Worm (Caenorhabditis elegans) whole organism, young adult: ENCODE data around the gene T22F3.12.

ENCODE experiments used
- B0019.2 ChIP-seq: fragments of 200-800 bp; sonication (Bioruptor generic); conservative IDR thresholded peaks from 2 replicates; pipeline ENCODE4 v1.3.6; 2022; ENCODE audit warnings: missing genetic modification reagents, missing genetic modification characterization, missing compliant biosample characterization
- B0336.3 ChIP-seq: fragments of 200-800 bp; sonication (Bioruptor generic); IDR thresholded peaks from 2 replicates; pipeline ENCODE4 v1.3.6; 2022; ENCODE audit warnings: missing genetic modification characterization, missing compliant biosample characterization
- C17E4.6 ChIP-seq: fragments of 200-800 bp; sonication (Bioruptor generic); IDR thresholded peaks from 2 replicates; pipeline ENCODE4 v1.3.6; 2022; ENCODE audit warnings: missing genetic modification reagents, missing genetic modification characterization, missing compliant biosample characterization
- F10E7.11 ChIP-seq: sonication (generic microtip); optimal IDR thresholded peaks from 2 replicates; lab custom pipeline; 2017; ENCODE audit warnings: mild to moderate bottlenecking, missing genetic modification characterization, moderate library complexity, missing compliant biosample characterization
- F39B2.1 ChIP-seq: fragments of 200-800 bp; sonication (Bioruptor generic); IDR thresholded peaks from 2 replicates; pipeline ENCODE4 v1.3.6; 2022; ENCODE audit warnings: missing genetic modification reagents, missing genetic modification characterization, missing compliant biosample characterization
- F55B11.4 ChIP-seq: sonication (generic microtip); optimal IDR thresholded peaks from 2 replicates; lab custom pipeline; 2016; ENCODE audit warnings: missing compliant biosample characterization, missing genetic modification characterization, borderline replicate concordance; ENCODE audit not compliant: insufficient read depth
- K11D2.4 ChIP-seq: fragments of 200-800 bp; sonication (Bioruptor generic); IDR thresholded peaks from 2 replicates; pipeline ENCODE4 v1.3.6; 2022; ENCODE audit warnings: missing genetic modification reagents, missing genetic modification characterization, missing compliant biosample characterization
- Y53G8AR.9 ChIP-seq: fragments of 200-800 bp; sonication (Bioruptor generic); conservative IDR thresholded peaks from 2 replicates; pipeline ENCODE4 v1.3.6; 2022; ENCODE audit warnings: missing genetic modification reagents, missing genetic modification characterization, missing compliant biosample characterization
- Y67H2A.10 ChIP-seq: fragments of 200-800 bp; sonication (Bioruptor generic); conservative IDR thresholded peaks from 2 replicates; pipeline ENCODE4 v1.3.6; 2022; ENCODE audit warnings: missing genetic modification reagents, missing genetic modification characterization, missing compliant biosample characterization
- ZK185.1 ChIP-seq: sonication (generic microtip); optimal IDR thresholded peaks from 2 replicates; lab custom pipeline; 2016; ENCODE audit warnings: mild to moderate bottlenecking, missing genetic modification characterization, missing compliant biosample characterization; ENCODE audit not compliant: poor library complexity, severe bottlenecking
- akir-1 ChIP-seq: fragments of 200-800 bp; sonication (Bioruptor generic); optimal IDR thresholded peaks from 2 replicates; lab custom pipeline; 2018; ENCODE audit warnings: mild to moderate bottlenecking, missing genetic modification characterization, moderate library complexity, missing compliant biosample characterization
- ama-1 ChIP-seq, 3 experiments: fragments of 150-350 bp in 1 of 3; sonication (generic microtip) in 2 of 3; optimal IDR thresholded peaks; 2 replicates each; lab custom pipeline; 2014 to 2018; ENCODE audit warnings: missing biosample characterization in 2 of 3, missing genetic modification characterization in 2 of 3, missing genetic modification reagents in 2 of 3
- attf-5 ChIP-seq: fragments of 200-800 bp; sonication (Bioruptor generic); optimal IDR thresholded peaks from 2 replicates; lab custom pipeline; 2018; ENCODE audit warnings: mild to moderate bottlenecking, missing genetic modification characterization, missing compliant biosample characterization
- ccch-3 ChIP-seq: fragments of 200-800 bp; sonication (Bioruptor generic); optimal IDR thresholded peaks from 2 replicates; lab custom pipeline; 2018; ENCODE audit warnings: mild to moderate bottlenecking, missing genetic modification characterization, missing compliant biosample characterization
- cebp-2 ChIP-seq: fragments of 200-800 bp; sonication (Bioruptor generic); IDR thresholded peaks from 2 replicates; pipeline ENCODE4 v1.3.6; 2022; ENCODE audit warnings: missing genetic modification characterization, missing compliant biosample characterization
- ceh-27 ChIP-seq: fragments of 200-800 bp; sonication (Bioruptor generic); optimal IDR thresholded peaks from 2 replicates; lab custom pipeline; 2018; ENCODE audit warnings: mild to moderate bottlenecking, missing genetic modification characterization, moderate library complexity, missing compliant biosample characterization
- ceh-40 ChIP-seq: fragments of 200-800 bp; sonication (Bioruptor generic); IDR thresholded peaks from 2 replicates; pipeline ENCODE4 v1.3.6; 2022; ENCODE audit warnings: missing genetic modification characterization, missing compliant biosample characterization
- dox-1 ChIP-seq: fragments of 200-800 bp; sonication (Bioruptor generic); IDR thresholded peaks from 2 replicates; pipeline ENCODE4 v1.3.6; 2022; ENCODE audit warnings: missing genetic modification reagents, missing genetic modification characterization, missing compliant biosample characterization
- dpff-1 ChIP-seq: sonication (generic microtip); optimal IDR thresholded peaks from 2 replicates; lab custom pipeline; 2017; ENCODE audit warnings: mild to moderate bottlenecking, missing genetic modification characterization, missing compliant biosample characterization
- efl-1 ChIP-seq: fragments of 150-350 bp; optimal IDR thresholded peaks from 2 replicates; lab custom pipeline; 2014; ENCODE audit warnings: missing biosample characterization, missing genetic modification reagents, missing genetic modification characterization
- egl-44 ChIP-seq: fragments of 200-800 bp; sonication (Bioruptor generic); IDR thresholded peaks from 2 replicates; pipeline ENCODE4 v1.3.6; 2022; ENCODE audit warnings: missing genetic modification reagents, missing genetic modification characterization, missing compliant biosample characterization
- egrh-3 ChIP-seq: fragments of 200-800 bp; sonication (Bioruptor generic); IDR thresholded peaks from 2 replicates; pipeline ENCODE4 v1.3.6; 2022; ENCODE audit warnings: missing genetic modification reagents, missing genetic modification characterization, missing compliant biosample characterization
- gei-17 ChIP-seq: fragments of 200-800 bp; sonication (Bioruptor generic); optimal IDR thresholded peaks from 2 replicates; lab custom pipeline; 2018; ENCODE audit warnings: mild to moderate bottlenecking, missing genetic modification characterization, missing compliant biosample characterization
- hmg-20 ChIP-seq: fragments of 200-800 bp; sonication (Bioruptor generic); IDR thresholded peaks from 2 replicates; pipeline ENCODE4 v1.3.6; 2022; ENCODE audit warnings: missing genetic modification reagents, missing genetic modification characterization, missing compliant biosample characterization
- let-526 ChIP-seq: fragments of 200-800 bp; sonication (Bioruptor generic); IDR thresholded peaks from 2 replicates; pipeline ENCODE4 v1.3.6; 2022; ENCODE audit warnings: missing genetic modification reagents, missing genetic modification characterization, missing compliant biosample characterization
- let-607 ChIP-seq, 2 experiments: fragments of 200-800 bp in 1 of 2; sonication (Bioruptor generic) in 1 of 2; sonication (generic microtip) in 1 of 2; optimal IDR thresholded peaks; 2 replicates each; lab custom pipeline; 2016 to 2018; ENCODE audit warnings: mild to moderate bottlenecking in 2 of 2, missing compliant biosample characterization in 2 of 2, missing genetic modification characterization in 2 of 2, moderate library complexity in 2 of 2, missing genotype in 1 of 2
- lin-26 ChIP-seq: fragments of 200-800 bp; sonication (Bioruptor generic); IDR thresholded peaks from 2 replicates; pipeline ENCODE4 v1.3.6; 2022; ENCODE audit warnings: missing genetic modification reagents, missing genetic modification characterization, missing compliant biosample characterization
- lsl-1 ChIP-seq: fragments of 200-800 bp; sonication (Bioruptor generic); optimal IDR thresholded peaks from 2 replicates; lab custom pipeline; 2018; ENCODE audit warnings: mild to moderate bottlenecking, missing genetic modification characterization, moderate library complexity, missing compliant biosample characterization
- lsy-27 ChIP-seq: sonication (generic microtip); optimal IDR thresholded peaks from 2 replicates; lab custom pipeline; 2017; ENCODE audit warnings: missing genetic modification characterization, mild to moderate bottlenecking, missing compliant biosample characterization, antibody characterized with exemption, missing genotype, borderline replicate concordance; ENCODE audit not compliant: insufficient read depth
- mcd-1 ChIP-seq: fragments of 200-800 bp; sonication (Bioruptor generic); IDR thresholded peaks from 2 replicates; pipeline ENCODE4 v1.3.6; 2022; ENCODE audit warnings: missing genetic modification reagents, missing genetic modification characterization, missing compliant biosample characterization
- mel-28 ChIP-seq: sonication (generic microtip); optimal IDR thresholded peaks from 2 replicates; lab custom pipeline; 2016; ENCODE audit warnings: borderline replicate concordance, mild to moderate bottlenecking, missing genetic modification characterization, missing compliant biosample characterization
- mxl-1 ChIP-seq: sonication (generic microtip); optimal IDR thresholded peaks from 2 replicates; lab custom pipeline; 2016; ENCODE audit warnings: missing genetic modification characterization, missing compliant biosample characterization
- nhr-120 ChIP-seq: fragments of 200-800 bp; sonication (Bioruptor generic); IDR thresholded peaks from 2 replicates; pipeline ENCODE4 v1.3.6; 2022; ENCODE audit warnings: missing genetic modification characterization, missing compliant biosample characterization
- nhr-27 ChIP-seq: fragments of 200-800 bp; sonication (Bioruptor generic); optimal IDR thresholded peaks from 2 replicates; lab custom pipeline; 2018; ENCODE audit warnings: mild to moderate bottlenecking, missing genetic modification characterization, moderate library complexity, missing compliant biosample characterization
- nhr-80 ChIP-seq: sonication (generic microtip); optimal IDR thresholded peaks from 2 replicates; lab custom pipeline; 2016; ENCODE audit warnings: missing genetic modification characterization, missing compliant biosample characterization
- nhr-90 ChIP-seq: sonication (generic microtip); optimal IDR thresholded peaks from 2 replicates; lab custom pipeline; 2016; ENCODE audit warnings: missing genotype, mild to moderate bottlenecking, missing genetic modification characterization, missing compliant biosample characterization
- rcor-1 ChIP-seq: fragments of 200-800 bp; sonication (Bioruptor generic); IDR thresholded peaks from 2 replicates; pipeline ENCODE4 v1.3.6; 2022; ENCODE audit warnings: missing genetic modification reagents, missing genetic modification characterization, missing compliant biosample characterization
- rpc-1 ChIP-seq, 2 experiments: fragments of 150-350 bp in 1 of 2; sonication (generic microtip) in 1 of 2; optimal IDR thresholded peaks; 2 replicates each; lab custom pipeline; 2014 to 2018; ENCODE audit warnings: missing biosample characterization in 1 of 2, missing genetic modification characterization in 1 of 2, missing genetic modification reagents in 1 of 2, missing genotype in 1 of 2
- snpc-3.4 ChIP-seq: sonication (generic microtip); optimal IDR thresholded peaks from 2 replicates; lab custom pipeline; 2017; ENCODE audit warnings: missing genetic modification characterization, mild to moderate bottlenecking, missing compliant biosample characterization, antibody characterized with exemption, moderate library complexity, missing genotype, missing genetic modification reagents
- tbp1 ChIP-seq: fragments of 200-800 bp; sonication (Bioruptor generic); optimal IDR thresholded peaks from 2 replicates; lab custom pipeline; 2018; ENCODE audit warnings: mild to moderate bottlenecking, missing genetic modification characterization, missing compliant biosample characterization
- tlf-1 ChIP-seq: fragments of 200-800 bp; sonication (Bioruptor generic); optimal IDR thresholded peaks from 2 replicates; lab custom pipeline; 2018; ENCODE audit warnings: mild to moderate bottlenecking, missing genetic modification characterization, missing compliant biosample characterization
- unc-130 ChIP-seq: sonication (generic microtip); optimal IDR thresholded peaks from 2 replicates; lab custom pipeline; 2016; ENCODE audit warnings: missing genetic modification reagents, missing genetic modification characterization, missing compliant biosample characterization
- unc-62 ChIP-seq: fragments of 150-350 bp; optimal IDR thresholded peaks from 2 replicates; lab custom pipeline; 2014; ENCODE audit warnings: missing biosample characterization, missing genetic modification reagents, missing genetic modification characterization
- ztf-6 ChIP-seq: fragments of 200-800 bp; sonication (Bioruptor generic); IDR thresholded peaks from 2 replicates; pipeline ENCODE4 v1.3.6; 2022; ENCODE audit warnings: missing genetic modification reagents, missing genetic modification characterization, missing compliant biosample characterization

Gene T22F3.12

ce11 chrV:3585011-3585410, 7.0 kb downstream of the T22F3.12 start (continued):
- TF ChIP-seq ZK185.1 (tag; lab: Kevin White, UChicago) = no peak
- TF ChIP-seq nhr-90 (tag; lab: Kevin White, UChicago) = no peak
- TF ChIP-seq rcor-1 = peak; percentile 68
- TF ChIP-seq let-607 (tag; optimal IDR thresholded peaks at IDR 0.05; lab: Kevin White, UChicago) = peak in 1 of 2 experiments; percentile 7
- no peak for TF ChIP-seq nhr-27 (tag; lab: Kevin White, UChicago)
- TF ChIP-seq lin-26 (GFP tag; lab: Robert Waterston, UW) = no peak
- no peak for TF ChIP-seq unc-62 (GFP tag; lab: Kevin White, UChicago)
- TF ChIP-seq tbp1 (GFP tag; lab: Kevin White, UChicago) = peak; percentile 47
- TF ChIP-seq akir-1 (GFP tag; lab: Kevin White, UChicago) = no peak
- TF ChIP-seq C17E4.6 = peak; percentile 54; the same call in 1 of the 2 replicates
- TF ChIP-seq ama-1 (optimal IDR thresholded peaks at IDR 0.05; lab: Kevin White, UChicago) = no peak
- peak; percentile 67 to 71 for TF ChIP-seq ama-1 (GFP tag; optimal IDR thresholded peaks at IDR 0.05; lab: Kevin White, UChicago)
- no peak for TF ChIP-seq Y67H2A.10 (GFP tag; lab: Robert Waterston, UW)
- TF ChIP-seq rpc-1 (optimal IDR thresholded peaks at IDR 0.05; lab: Kevin White, UChicago) = no peak
- peak; percentile 15 for TF ChIP-seq rpc-1 (tag; optimal IDR thresholded peaks at IDR 0.05; lab: Kevin White, UChicago)
- TF ChIP-seq ccch-3 (GFP tag; lab: Kevin White, UChicago) = no peak
- no peak for TF ChIP-seq dpff-1 (tag; lab: Kevin White, UChicago)
- TF ChIP-seq lsl-1 (GFP tag; lab: Kevin White, UChicago) = peak; percentile 48
- TF ChIP-seq efl-1 (GFP tag; lab: Kevin White, UChicago) = peak; percentile 52
- TF ChIP-seq B0019.2 (GFP tag; lab: Robert Waterston, UW) = no peak
- no peak for TF ChIP-seq mel-28
- TF ChIP-seq unc-130 = peak; percentile 90
- peak; percentile 73 for TF ChIP-seq tlf-1
- no peak for TF ChIP-seq ztf-6
- 0 out of 2 replicates have a peak, but pooled peaks have one; percentile 52 for TF ChIP-seq cebp-2 (GFP tag; lab: Robert Waterston, UW)
- TF ChIP-seq dox-1 (GFP tag; lab: Robert Waterston, UW) = no peak
- TF ChIP-seq ceh-40 (GFP tag; lab: Robert Waterston, UW) = no peak
- TF ChIP-seq lsy-27 (tag; lab: Kevin White, UChicago) = no peak
- TF ChIP-seq K11D2.4 = no peak
- TF ChIP-seq let-526 (GFP tag; lab: Robert Waterston, UW) = no peak
- peak; percentile 93 for TF ChIP-seq B0336.3
- no peak for TF ChIP-seq gei-17 (GFP tag; lab: Kevin White, UChicago)
- TF ChIP-seq nhr-120 = no peak
- TF ChIP-seq nhr-80 (tag; lab: Kevin White, UChicago) = no peak
- TF ChIP-seq mxl-1 (tag; lab: Kevin White, UChicago) = peak; percentile 21
- TF ChIP-seq F39B2.1 (GFP tag; lab: Robert Waterston, UW) = 0 out of 2 replicates have a peak, but pooled peaks have one; percentile 34
- peak; percentile 53 for TF ChIP-seq snpc-3.4
- no peak for TF ChIP-seq egl-44 (GFP tag; lab: Robert Waterston, UW)
- TF ChIP-seq ceh-27 (GFP tag; lab: Kevin White, UChicago) = no peak
- TF ChIP-seq mcd-1 (GFP tag; lab: Robert Waterston, UW) = peak; percentile 29; the same call in 1 of the 2 replicates
- no peak for TF ChIP-seq egrh-3
- 0 out of 2 replicates have a peak, but pooled peaks have one; percentile 11 for TF ChIP-seq hmg-20 (GFP tag; lab: Robert Waterston, UW)
- TF ChIP-seq Y53G8AR.9 = peak; percentile 77
- TF ChIP-seq F55B11.4 (tag; lab: Kevin White, UChicago) = no peak
- no peak for TF ChIP-seq attf-5 (GFP tag; lab: Kevin White, UChicago)
- TF ChIP-seq F10E7.11 (tag; lab: Kevin White, UChicago) = no peak
